Fruit fly (Drosophila melanogaster) whole organism, embryonic: ENCODE results near the gene CG9150.

Experiments
- Adf1 ChIP-seq: fragments of 200-800 bp; sonication (Bioruptor generic); IDR thresholded peaks from 2 replicates; pipeline ENCODE4 v1.3.6; 2022; ENCODE audit warnings: missing biosample characterization, missing genetic modification characterization
- CG10543 ChIP-seq: fragments of 200-800 bp; sonication (Bioruptor generic); optimal IDR thresholded peaks from 3 replicates; lab custom pipeline; 2017; ENCODE audit warnings: missing biosample characterization, mild to moderate bottlenecking, missing genetic modification characterization, moderate library complexity
- CG10959 ChIP-seq: fragments of 200-800 bp; sonication (Bioruptor generic); IDR thresholded peaks from 2 replicates; pipeline ENCODE4 v1.3.6; 2022; ENCODE audit warnings: missing biosample characterization, missing genetic modification characterization
- CG12659 ChIP-seq: fragments of 200-800 bp; sonication (Bioruptor generic); optimal IDR thresholded peaks from 3 replicates; lab custom pipeline; 2017; ENCODE audit warnings: mild to moderate bottlenecking, missing biosample characterization, missing genetic modification reagents, missing genetic modification characterization
- CG13424 ChIP-seq: fragments of 200-800 bp; sonication (Bioruptor generic); optimal IDR thresholded peaks from 2 replicates; lab custom pipeline; 2019; ENCODE audit warnings: missing biosample characterization, mild to moderate bottlenecking, missing genetic modification characterization, moderate library complexity
- CG17802 ChIP-seq: fragments of 200-800 bp; sonication (Bioruptor generic); optimal IDR thresholded peaks from 2 replicates; lab custom pipeline; 2018; ENCODE audit warnings: missing biosample characterization, mild to moderate bottlenecking, missing genetic modification characterization, moderate library complexity
- CG18599 ChIP-seq: fragments of 200-800 bp; sonication (Bioruptor generic); optimal IDR thresholded peaks from 3 replicates; lab custom pipeline; 2017; ENCODE audit warnings: missing biosample characterization, missing genetic modification characterization, mild to moderate bottlenecking, moderate library complexity, missing genetic modification reagents
- CG2199 ChIP-seq: fragments of 200-800 bp; sonication (Bioruptor generic); IDR thresholded peaks from 3 replicates; pipeline ENCODE4 v1.3.6; 2022; ENCODE audit warnings: missing biosample characterization, missing genetic modification characterization
- CG2678 ChIP-seq: fragments of 200-800 bp; sonication (Bioruptor generic); optimal IDR thresholded peaks from 3 replicates; lab custom pipeline; 2019; ENCODE audit warnings: missing biosample characterization, mild to moderate bottlenecking, missing genetic modification characterization, moderate library complexity
- CG34376 ChIP-seq: fragments of 200-800 bp; sonication (Bioruptor generic); optimal IDR thresholded peaks from 2 replicates; lab custom pipeline; 2018; ENCODE audit warnings: missing biosample characterization, mild to moderate bottlenecking, missing genetic modification characterization
- CG6175 ChIP-seq: fragments of 200-800 bp; sonication (Bioruptor generic); IDR thresholded peaks from 3 replicates; pipeline ENCODE4 v1.3.6; 2022; ENCODE audit warnings: missing biosample characterization, missing genetic modification characterization
- CG7271 ChIP-seq: fragments of 200-800 bp; sonication (Bioruptor generic); optimal IDR thresholded peaks from 2 replicates; lab custom pipeline; 2018; ENCODE audit warnings: missing biosample characterization, mild to moderate bottlenecking, missing genetic modification characterization, moderate library complexity
- CG8290 ChIP-seq, 3 experiments: fragments of 200-800 bp; sonication (Bioruptor generic); optimal IDR thresholded peaks; 2 replicates each; lab custom pipeline; 2016 to 2019; ENCODE audit warnings: missing biosample characterization in 3 of 3, missing genetic modification characterization in 3 of 3, mild to moderate bottlenecking in 2 of 3, moderate library complexity in 1 of 3
- CG9215 ChIP-seq: fragments of 200-800 bp; sonication (Bioruptor generic); IDR thresholded peaks from 2 replicates; pipeline ENCODE4 v1.3.6; 2022; ENCODE audit warnings: missing biosample characterization, missing genetic modification characterization
- CoRest ChIP-seq: fragments of 200-800 bp; sonication (Bioruptor generic); optimal IDR thresholded peaks from 3 replicates; lab custom pipeline; 2018; ENCODE audit warnings: missing biosample characterization, mild to moderate bottlenecking, missing genetic modification characterization, moderate library complexity
- CrebB ChIP-seq: fragments of 200-800 bp; sonication (Bioruptor generic); optimal IDR thresholded peaks from 3 replicates; lab custom pipeline; 2018; ENCODE audit warnings: missing biosample characterization, mild to moderate bottlenecking, missing genetic modification characterization
- D19A ChIP-seq: fragments of 200-800 bp; optimal IDR thresholded peaks from 3 replicates; lab custom pipeline; 2019; ENCODE audit warnings: missing biosample characterization, mild to moderate bottlenecking, missing genetic modification characterization, moderate library complexity
- Deaf1 ChIP-seq: fragments of 200-800 bp; optimal IDR thresholded peaks from 3 replicates; lab custom pipeline; 2019; ENCODE audit warnings: missing biosample characterization, mild to moderate bottlenecking, missing genetic modification characterization, moderate library complexity
- Doc2 ChIP-seq: fragments of 200-800 bp; sonication (Bioruptor generic); IDR thresholded peaks from 2 replicates; pipeline ENCODE4 v1.3.6; 2022; ENCODE audit warnings: missing biosample characterization, missing genetic modification characterization
- GATAe ChIP-seq: fragments of 200-800 bp; sonication (Bioruptor generic); conservative IDR thresholded peaks from 2 replicates; pipeline ENCODE4 v1.3.6; 2022; ENCODE audit warnings: missing biosample characterization, missing genetic modification characterization
- Hey ChIP-seq: fragments of 200-800 bp; sonication (Bioruptor generic); optimal IDR thresholded peaks from 3 replicates; lab custom pipeline; 2018; ENCODE audit warnings: missing biosample characterization, mild to moderate bottlenecking, missing genetic modification characterization
- Jarid2 ChIP-seq: fragments of 200-800 bp; sonication (Bioruptor generic); optimal IDR thresholded peaks from 3 replicates; lab custom pipeline; 2017; ENCODE audit warnings: mild to moderate bottlenecking, missing biosample characterization, missing genetic modification reagents, missing genetic modification characterization
- MTF-1 ChIP-seq: fragments of 200-800 bp; sonication (Bioruptor generic); optimal IDR thresholded peaks from 2 replicates; lab custom pipeline; 2018; ENCODE audit warnings: missing biosample characterization, mild to moderate bottlenecking, missing genetic modification characterization, borderline replicate concordance
- Med ChIP-seq: fragments of 200-800 bp; sonication (Bioruptor generic); peaks from one replicate; lab custom pipeline; 2016; ENCODE audit warnings: missing biosample characterization, missing genetic modification characterization, mild to moderate bottlenecking, inconsistent platforms, moderate library complexity
- Neu2 ChIP-seq: fragments of 200-800 bp; sonication (Bioruptor generic); optimal IDR thresholded peaks from 3 replicates; lab custom pipeline; 2016; ENCODE audit warnings: missing biosample characterization, missing genetic modification characterization, borderline replicate concordance
- Oaz ChIP-seq: fragments of 200-800 bp; sonication (Bioruptor generic); IDR thresholded peaks from 2 replicates; pipeline ENCODE4 v1.3.6; 2022; ENCODE audit warnings: missing biosample characterization, missing genetic modification characterization
- cad ChIP-seq: fragments of >200 bp; optimal IDR thresholded peaks from 2 replicates; lab custom pipeline; 2017; ENCODE audit warnings: missing biosample characterization, missing genetic modification characterization
- cas ChIP-seq: fragments of 200-800 bp; sonication (Bioruptor generic); IDR thresholded peaks from 2 replicates; pipeline ENCODE4 v1.3.6; 2022; ENCODE audit warnings: missing biosample characterization, missing genetic modification characterization
- caup ChIP-seq: fragments of 200-800 bp; sonication (Bioruptor generic); optimal IDR thresholded peaks from 3 replicates; lab custom pipeline; 2017; ENCODE audit warnings: missing biosample characterization, mild to moderate bottlenecking, missing genetic modification characterization, moderate library complexity; ENCODE audit not compliant: severe bottlenecking
- chinmo ChIP-seq: fragments of 200-800 bp; sonication (Bioruptor generic); IDR thresholded peaks from 4 replicates; pipeline ENCODE4 v1.3.6; 2022; ENCODE audit warnings: missing biosample characterization, missing genetic modification characterization; ENCODE audit not compliant: partially characterized antibody
- cwo ChIP-seq: fragments of 200-800 bp; sonication (Bioruptor generic); optimal IDR thresholded peaks from 3 replicates; lab custom pipeline; 2017; ENCODE audit warnings: missing biosample characterization, missing genetic modification characterization, mild to moderate bottlenecking, moderate library complexity, missing genetic modification reagents
- exex ChIP-seq: fragments of 200-800 bp; sonication (Bioruptor generic); optimal IDR thresholded peaks from 4 replicates; lab custom pipeline; 2018; ENCODE audit warnings: missing biosample characterization, mild to moderate bottlenecking, missing genetic modification characterization, moderate library complexity
- grau ChIP-seq: fragments of 200-800 bp; optimal IDR thresholded peaks from 3 replicates; lab custom pipeline; 2019; ENCODE audit warnings: missing biosample characterization, mild to moderate bottlenecking, missing genetic modification characterization, moderate library complexity
- klu ChIP-seq: fragments of 200-800 bp; sonication (Bioruptor generic); IDR thresholded peaks from 2 replicates; pipeline ENCODE4 v1.3.6; 2022; ENCODE audit warnings: missing biosample characterization, missing genetic modification characterization
- mirr ChIP-seq: fragments of 200-800 bp; sonication (Bioruptor generic); optimal IDR thresholded peaks from 3 replicates; lab custom pipeline; 2018; ENCODE audit warnings: missing biosample characterization, mild to moderate bottlenecking, missing genetic modification characterization
- run ChIP-seq: fragments of 200-800 bp; sonication (Bioruptor generic); optimal IDR thresholded peaks from 3 replicates; lab custom pipeline; 2018; ENCODE audit warnings: missing biosample characterization, mild to moderate bottlenecking, missing genetic modification characterization
- sd ChIP-seq: fragments of 200-800 bp; sonication (Bioruptor generic); optimal IDR thresholded peaks from 3 replicates; lab custom pipeline; 2018; ENCODE audit warnings: missing biosample characterization, mild to moderate bottlenecking, missing genetic modification characterization, moderate library complexity
- sens ChIP-seq: fragments of 200-800 bp; sonication (Bioruptor generic); peaks from one replicate; lab custom pipeline; 2016; ENCODE audit warnings: missing biosample characterization, missing genetic modification characterization
- sug ChIP-seq: fragments of 200-800 bp; optimal IDR thresholded peaks from 2 replicates; lab custom pipeline; 2019; ENCODE audit warnings: missing biosample characterization, mild to moderate bottlenecking, missing genetic modification characterization, moderate library complexity
- twi ChIP-seq: fragments of 200-800 bp; optimal IDR thresholded peaks from 2 replicates; lab custom pipeline; 2019; ENCODE audit warnings: missing biosample characterization, mild to moderate bottlenecking, missing genetic modification characterization, moderate library complexity
- unpg ChIP-seq: fragments of 200-800 bp; sonication (Bioruptor generic); optimal IDR thresholded peaks from 3 replicates; lab custom pipeline; 2018; ENCODE audit warnings: missing biosample characterization, mild to moderate bottlenecking, missing genetic modification characterization, moderate library complexity

Gene CG9150

DNA sequence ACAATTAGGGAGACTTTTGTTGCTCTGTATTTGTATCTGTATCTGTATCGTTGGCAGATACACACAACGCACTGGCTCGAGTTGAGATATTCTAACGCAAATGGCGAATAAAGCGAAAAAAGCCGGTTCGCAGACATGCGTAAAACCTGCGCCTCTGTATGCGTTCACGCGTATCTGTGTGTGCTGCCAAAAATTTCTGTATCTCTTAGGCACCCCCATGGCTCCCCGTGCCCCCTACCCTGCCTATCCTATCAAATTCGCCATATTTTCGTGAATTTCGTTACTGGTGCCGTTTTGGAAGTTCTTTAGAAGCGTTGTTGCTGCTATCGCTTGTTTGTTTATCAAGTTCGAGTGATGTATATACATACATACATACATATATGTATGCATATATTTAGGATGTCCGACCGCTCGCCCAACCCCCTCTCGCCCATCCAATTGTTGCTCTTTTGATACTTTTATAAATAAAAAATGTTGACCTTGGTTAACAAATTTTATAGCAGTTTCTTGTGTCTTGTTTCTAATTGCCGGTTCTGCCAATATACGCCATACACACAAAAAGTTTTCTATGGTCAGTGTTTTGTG, 17.4 kb upstream of the CG9150 start (continued):
- peak; percentile 41 for TF ChIP-seq sug (tag; lab: Kevin White, UChicago)
- TF ChIP-seq CG12659: no peak
- no peak for TF ChIP-seq CG13424
- TF ChIP-seq twi (tag; lab: Kevin White, UChicago): no peak
- TF ChIP-seq Doc2 (GFP tag; lab: Robert Waterston, UW): no peak
- TF ChIP-seq cad (GFP tag; lab: Kevin White, UChicago): no peak
- peak; percentile 60 for TF ChIP-seq cwo (GFP tag; lab: Kevin White, UChicago)
- 0 out of 2 replicates have a peak, but pooled peaks have one; percentile 9 for TF ChIP-seq cas (GFP tag; lab: Robert Waterston, UW)
- no peak for TF ChIP-seq CrebB
- no peak for TF ChIP-seq Neu2 (GFP tag; lab: Kevin White, UChicago)
- no peak for TF ChIP-seq grau (tag; lab: Kevin White, UChicago)
- TF ChIP-seq chinmo (GFP tag; lab: Robert Waterston, UW): peak; percentile 90; the same call in 3 of the 4 replicates
- no peak for TF ChIP-seq CG7271
- TF ChIP-seq unpg: no peak
- TF ChIP-seq CG18599: peak; percentile 50
- TF ChIP-seq CG17802 (tag; lab: Kevin White, UChicago): no peak

DNA sequence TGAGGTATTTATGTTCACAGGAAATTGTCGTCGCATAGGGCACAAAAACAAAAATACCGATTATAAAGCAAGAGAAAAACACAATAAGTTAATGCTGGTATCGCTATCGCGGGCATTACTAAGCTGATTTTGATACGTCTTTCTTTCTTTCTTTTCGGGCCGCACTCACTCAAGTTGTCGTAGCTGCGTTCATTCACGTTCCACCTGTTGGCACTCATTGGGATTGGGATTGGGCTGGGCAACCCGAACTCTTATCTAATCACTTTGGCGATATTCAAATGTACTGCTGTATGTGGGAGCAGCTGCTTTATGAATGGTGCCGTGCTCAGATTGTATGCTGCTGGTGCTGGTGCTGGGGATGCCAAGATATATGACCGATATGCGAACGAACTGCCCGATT, 16.3 kb upstream of the CG9150 start:
- TF ChIP-seq Oaz (no peak), CG6175 (GFP tag; lab: Robert Waterston, UW) (0 out of 3 replicates have a peak, but pooled peaks have one; percentile 15), CG2678 (no peak), caup (GFP tag; lab: Kevin White, UChicago) (no peak), CG18599 (peak; percentile 19), klu (no peak), exex (peak; percentile 91), GATAe (peak; percentile 51; the same call in 1 of the 2 replicates), Med (GFP tag; lab: Kevin White, UChicago) (peak; percentile 63), CG10543 (GFP tag; lab: Kevin White, UChicago) (peak; percentile 9), MTF-1 (GFP tag; lab: Kevin White, UChicago) (peak; percentile 38), sd (tag; lab: Kevin White, UChicago) (peak; percentile 53), CG10959 (GFP tag; lab: Robert Waterston, UW) (no peak), Deaf1 (tag; lab: Kevin White, UChicago) (peak; percentile 17), mirr (GFP tag; lab: Kevin White, UChicago) (peak; percentile 85), CG9215 (GFP tag; lab: Robert Waterston, UW) (no peak), D19A (tag; lab: Kevin White, UChicago) (no peak), CG2199 (GFP tag; lab: Robert Waterston, UW) (peak; percentile 91), sug (tag; lab: Kevin White, UChicago) (peak; percentile 63), run (no peak), cwo (GFP tag; lab: Kevin White, UChicago) (peak; percentile 67), CG8290 (GFP tag; optimal IDR thresholded peaks at IDR 0.05; lab: Kevin White, UChicago) (no peak), CG8290 (tag; optimal IDR thresholded peaks at IDR 0.05; lab: Kevin White, UChicago) (peak in 1 of 2 experiments; percentile 2), CG34376 (peak; percentile 63), Hey (tag; lab: Kevin White, UChicago) (peak; percentile 7), Adf1 (GFP tag; lab: Robert Waterston, UW) (peak; percentile 26; the same call in 1 of the 2 replicates), CoRest (no peak), sens (GFP tag; lab: Kevin White, UChicago) (no peak), Jarid2 (GFP tag; lab: Kevin White, UChicago) (no peak)
